Worm (Caenorhabditis elegans) whole organism, late embryonic: ENCODE measurements around the gene ubc-7.

Experiments
- C08G9.2 ChIP-seq: sonication (generic microtip); optimal IDR thresholded peaks from 2 replicates; lab custom pipeline; 2016; ENCODE audit warnings: mild to moderate bottlenecking, missing genetic modification characterization, moderate library complexity, missing compliant biosample characterization
- ceh-14 ChIP-seq: sonication (generic microtip); optimal IDR thresholded peaks from 2 replicates; lab custom pipeline; 2016; ENCODE audit warnings: missing genotype, missing genetic modification characterization, missing compliant biosample characterization

DNA sequence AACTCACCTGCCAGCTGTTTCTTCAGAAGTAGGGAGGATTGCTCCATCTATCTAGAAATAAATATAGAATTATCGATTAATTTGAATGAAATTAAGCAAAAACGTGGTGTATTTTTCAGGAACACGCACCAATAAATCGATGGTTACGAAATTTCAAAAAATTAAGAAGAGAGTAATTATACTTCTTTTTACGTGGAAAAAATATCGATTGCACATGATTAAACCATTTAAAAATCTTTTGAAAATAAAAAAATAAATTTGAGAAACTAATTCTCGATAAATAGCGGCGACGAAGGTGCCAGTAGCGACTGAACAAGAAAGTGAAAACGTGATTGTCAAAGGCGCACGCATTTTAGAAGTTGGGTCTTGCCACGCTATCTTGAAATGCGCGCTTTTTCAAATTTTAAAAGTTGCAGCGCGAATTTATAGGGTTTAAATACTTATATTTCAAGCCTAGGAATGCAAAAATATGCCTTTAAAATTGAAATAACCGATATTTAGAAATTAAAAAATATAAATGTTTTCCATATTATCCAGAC is at the start of gene ubc-7:
- no peak for TF ChIP-seq ceh-14
- no peak for TF ChIP-seq C08G9.2 (tag; lab: Kevin White, UChicago)
